Worm (Caenorhabditis elegans): ENCODE measurements around the gene Y38F1A.1.

DNA sequence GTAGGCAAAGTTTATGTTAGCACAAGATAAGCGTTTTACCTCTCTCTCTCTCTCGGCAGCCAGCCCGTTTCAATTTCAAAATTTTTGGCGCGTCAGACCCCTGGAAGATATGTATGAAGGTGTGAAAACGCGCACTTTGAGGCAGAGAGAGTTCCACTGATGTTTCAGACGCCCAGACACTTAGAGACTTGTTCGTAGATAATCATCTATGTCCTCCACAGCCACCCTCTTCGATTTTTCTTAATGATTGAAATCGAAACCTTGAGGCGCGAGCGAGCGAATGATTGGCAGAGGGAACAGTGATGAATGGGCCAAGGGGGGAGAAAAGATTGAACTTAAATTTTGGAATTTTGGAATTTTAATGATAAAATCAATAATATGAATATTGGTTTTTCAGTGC lies 37.0 kb upstream of the Y38F1A.1 start:
- no peak for TF ChIP-seq cog-1 (tag; optimal IDR thresholded peaks at IDR 0.05)
- no peak for TF ChIP-seq tab-1 (GFP tag; IDR thresholded peaks at IDR 0.05)
- no peak for TF ChIP-seq flt-1 (GFP tag; IDR thresholded peaks at IDR 0.05)
- TF ChIP-seq ztf-29 (GFP tag; IDR thresholded peaks at IDR 0.05) = no peak

All from whole organism, midembryonic.